Worm (Caenorhabditis elegans) whole organism, L2 larva: ENCODE results near the gene col-179.

Source experiments
- C34F6.9 ChIP-seq: fragments of 150-350 bp; optimal IDR thresholded peaks from 2 replicates; lab custom pipeline; 2014; ENCODE audit warnings: missing biosample characterization, missing genetic modification characterization
- F13H6.1 ChIP-seq: sonication (generic microtip); optimal IDR thresholded peaks from 2 replicates; lab custom pipeline; 2016; ENCODE audit warnings: missing genetic modification characterization, missing compliant biosample characterization
- R02D3.7 ChIP-seq: fragments of 150-350 bp; optimal IDR thresholded peaks from 2 replicates; lab custom pipeline; 2014; ENCODE audit warnings: missing biosample characterization, missing genetic modification characterization
- Y55F3AM.14 ChIP-seq: fragments of 200-800 bp; sonication (Bioruptor generic); optimal IDR thresholded peaks from 2 replicates; lab custom pipeline; 2018; ENCODE audit warnings: mild to moderate bottlenecking, missing genetic modification characterization, missing compliant biosample characterization
- ZK546.5 ChIP-seq: sonication (generic microtip); optimal IDR thresholded peaks from 2 replicates; lab custom pipeline; 2017; ENCODE audit warnings: missing biosample characterization, missing genetic modification characterization
- aly-2 ChIP-seq: fragments of 150-350 bp; optimal IDR thresholded peaks from 2 replicates; lab custom pipeline; 2014; ENCODE audit warnings: missing biosample characterization, missing genetic modification characterization
- ama-1 ChIP-seq: fragments of 150-350 bp; optimal IDR thresholded peaks from 2 replicates; lab custom pipeline; 2018; ENCODE audit warnings: inconsistent platforms
- blmp-1 ChIP-seq: sonication (generic microtip); optimal IDR thresholded peaks from 2 replicates; lab custom pipeline; 2017; ENCODE audit warnings: missing genetic modification characterization, mild to moderate bottlenecking, missing compliant biosample characterization, antibody characterized with exemption, moderate library complexity; ENCODE audit not compliant: insufficient read depth
- ceh-16 ChIP-seq: fragments of 150-350 bp; optimal IDR thresholded peaks from 2 replicates; lab custom pipeline; 2014; ENCODE audit warnings: missing biosample characterization, missing genetic modification characterization
- ceh-82 ChIP-seq: fragments of 150-350 bp; optimal IDR thresholded peaks from 2 replicates; lab custom pipeline; 2014; ENCODE audit warnings: missing biosample characterization, missing genetic modification characterization
- crh-2 ChIP-seq: sonication (generic microtip); optimal IDR thresholded peaks from 2 replicates; lab custom pipeline; 2017; ENCODE audit warnings: missing biosample characterization, missing genetic modification characterization
- dmd-4 ChIP-seq: sonication (generic microtip); optimal IDR thresholded peaks from 2 replicates; lab custom pipeline; 2017; ENCODE audit warnings: missing biosample characterization, missing genetic modification characterization
- egl-27 ChIP-seq: sonication (generic microtip); optimal IDR thresholded peaks from 3 replicates; lab custom pipeline; 2017; ENCODE audit warnings: missing biosample characterization, missing genetic modification reagents, missing genetic modification characterization
- elt-1 ChIP-seq: fragments of 150-350 bp; optimal IDR thresholded peaks from 2 replicates; lab custom pipeline; 2014; ENCODE audit warnings: missing biosample characterization, missing genetic modification characterization
- elt-3 ChIP-seq: sonication (generic microtip); optimal IDR thresholded peaks from 2 replicates; lab custom pipeline; 2017; ENCODE audit warnings: missing biosample characterization, missing genetic modification characterization
- fos-1 ChIP-seq: fragments of 150-350 bp; optimal IDR thresholded peaks from 2 replicates; lab custom pipeline; 2014; ENCODE audit warnings: missing biosample characterization, missing genetic modification characterization
- gmeb-1 ChIP-seq: fragments of 150-350 bp; optimal IDR thresholded peaks from 2 replicates; lab custom pipeline; 2014; ENCODE audit warnings: missing biosample characterization, missing genetic modification characterization
- lin-11 ChIP-seq: fragments of 150-350 bp; sonication (generic microtip); optimal IDR thresholded peaks from 2 replicates; lab custom pipeline; 2014; ENCODE audit warnings: missing biosample characterization, missing genetic modification characterization, inconsistent platforms, mixed read lengths
- lin-13 ChIP-seq: fragments of 150-350 bp; optimal IDR thresholded peaks from 2 replicates; lab custom pipeline; 2014; ENCODE audit warnings: missing biosample characterization, missing genetic modification reagents, missing genetic modification characterization
- lin-39 ChIP-seq: fragments of 150-350 bp; optimal IDR thresholded peaks from 2 replicates; lab custom pipeline; 2014; ENCODE audit warnings: missing biosample characterization, missing genetic modification reagents, missing genetic modification characterization
- lsy-2 ChIP-seq, 2 experiments: fragments of 150-350 bp in 1 of 2; sonication (generic microtip) in 1 of 2; optimal IDR thresholded peaks; 2 replicates each; lab custom pipeline; 2014 to 2017; ENCODE audit warnings: missing biosample characterization in 2 of 2, missing genetic modification characterization in 2 of 2
- mab-5 ChIP-seq: fragments of 150-350 bp; optimal IDR thresholded peaks from 2 replicates; lab custom pipeline; 2014; ENCODE audit warnings: missing biosample characterization, missing genetic modification characterization
- mbf-1 ChIP-seq: sonication (generic microtip); optimal IDR thresholded peaks from 2 replicates; lab custom pipeline; 2017; ENCODE audit warnings: missing biosample characterization, missing genetic modification characterization
- mdl-1 ChIP-seq, 2 experiments: fragments of 150-350 bp in 1 of 2; sonication (generic microtip) in 1 of 2; optimal IDR thresholded peaks; 2 replicates each; lab custom pipeline; 2017; ENCODE audit warnings: missing biosample characterization in 2 of 2, missing genetic modification characterization in 2 of 2
- nhr-10 ChIP-seq: sonication (generic microtip); optimal IDR thresholded peaks from 2 replicates; lab custom pipeline; 2017; ENCODE audit warnings: missing biosample characterization, missing genetic modification characterization
- nhr-12 ChIP-seq: fragments of 150-350 bp; optimal IDR thresholded peaks from 2 replicates; lab custom pipeline; 2014; ENCODE audit warnings: missing biosample characterization, missing genetic modification characterization
- nhr-129 ChIP-seq: fragments of 150-350 bp; optimal IDR thresholded peaks from 2 replicates; lab custom pipeline; 2014; ENCODE audit warnings: missing biosample characterization, missing genetic modification characterization
- nhr-21 ChIP-seq: fragments of 150-350 bp; optimal IDR thresholded peaks from 2 replicates; lab custom pipeline; 2014; ENCODE audit warnings: missing biosample characterization, missing genetic modification characterization
- nhr-23 ChIP-seq: fragments of 150-350 bp; optimal IDR thresholded peaks from 2 replicates; lab custom pipeline; 2014; ENCODE audit warnings: missing biosample characterization, missing genetic modification reagents, missing genetic modification characterization
- nhr-237 ChIP-seq: fragments of 150-350 bp; optimal IDR thresholded peaks from 2 replicates; lab custom pipeline; 2014; ENCODE audit warnings: missing biosample characterization, missing genetic modification characterization
- nhr-25 ChIP-seq: fragments of 150-350 bp; sonication (generic microtip); optimal IDR thresholded peaks from 3 replicates; lab custom pipeline; 2014; ENCODE audit warnings: missing biosample characterization, missing genetic modification characterization
- nhr-6 ChIP-seq: fragments of 150-350 bp; optimal IDR thresholded peaks from 2 replicates; lab custom pipeline; 2014; ENCODE audit warnings: missing biosample characterization, missing genetic modification characterization
- nhr-77 ChIP-seq: fragments of 150-350 bp; optimal IDR thresholded peaks from 2 replicates; lab custom pipeline; 2014; ENCODE audit warnings: missing biosample characterization, missing genetic modification characterization
- peb-1 ChIP-seq: fragments of 150-350 bp; optimal IDR thresholded peaks from 2 replicates; lab custom pipeline; 2014; ENCODE audit warnings: missing biosample characterization, missing genetic modification characterization
- sem-4 ChIP-seq: fragments of 150-350 bp; optimal IDR thresholded peaks from 2 replicates; lab custom pipeline; 2014; ENCODE audit warnings: missing biosample characterization, missing genetic modification reagents, missing genetic modification characterization
- skn-1 ChIP-seq: sonication (generic microtip); optimal IDR thresholded peaks from 2 replicates; lab custom pipeline; 2017; ENCODE audit warnings: missing biosample characterization, missing genetic modification characterization
- sma-3 ChIP-seq: sonication (generic microtip); optimal IDR thresholded peaks from 2 replicates; lab custom pipeline; 2016; ENCODE audit warnings: missing genetic modification reagents, missing genetic modification characterization, missing compliant biosample characterization
- sma-9 ChIP-seq, 2 experiments: fragments of 150-350 bp in 1 of 2; sonication (generic microtip) in 1 of 2; optimal IDR thresholded peaks; 2 replicates each; lab custom pipeline; 2014 to 2016; ENCODE audit warnings: missing genetic modification characterization in 2 of 2, mild to moderate bottlenecking in 1 of 2, missing biosample characterization in 1 of 2, missing compliant biosample characterization in 1 of 2, missing genetic modification reagents in 1 of 2, moderate library complexity in 1 of 2
- snpc-4 ChIP-seq: fragments of 150-350 bp; optimal IDR thresholded peaks from 2 replicates; lab custom pipeline; 2014; ENCODE audit warnings: missing biosample characterization, missing genetic modification characterization
- unc-39 ChIP-seq: fragments of 150-350 bp; optimal IDR thresholded peaks from 2 replicates; lab custom pipeline; 2014; ENCODE audit warnings: missing biosample characterization, missing genetic modification characterization
- unc-55 ChIP-seq: fragments of 150-350 bp; sonication (generic microtip); optimal IDR thresholded peaks from 3 replicates; lab custom pipeline; 2014; ENCODE audit warnings: missing biosample characterization, missing genetic modification reagents, missing genetic modification characterization
- unc-62 ChIP-seq: fragments of 150-350 bp; optimal IDR thresholded peaks from 2 replicates; lab custom pipeline; 2014; ENCODE audit warnings: missing biosample characterization, missing genetic modification reagents, missing genetic modification characterization
- zag-1 ChIP-seq: fragments of 150-350 bp; optimal IDR thresholded peaks from 2 replicates; lab custom pipeline; 2014; ENCODE audit warnings: missing biosample characterization, missing genetic modification characterization
- ztf-1 ChIP-seq: fragments of 200-800 bp; sonication (Bioruptor generic); conservative IDR thresholded peaks from 2 replicates; pipeline ENCODE4 v1.3.6; 2022; ENCODE audit warnings: missing genetic modification characterization, missing compliant biosample characterization
- ztf-11 ChIP-seq: sonication (generic microtip); optimal IDR thresholded peaks from 2 replicates; lab custom pipeline; 2017; ENCODE audit warnings: missing biosample characterization, missing genetic modification characterization
- ztf-4 ChIP-seq: fragments of 150-350 bp; optimal IDR thresholded peaks from 2 replicates; lab custom pipeline; 2014; ENCODE audit warnings: missing biosample characterization, missing genetic modification characterization

The col-179 gene

DNA sequence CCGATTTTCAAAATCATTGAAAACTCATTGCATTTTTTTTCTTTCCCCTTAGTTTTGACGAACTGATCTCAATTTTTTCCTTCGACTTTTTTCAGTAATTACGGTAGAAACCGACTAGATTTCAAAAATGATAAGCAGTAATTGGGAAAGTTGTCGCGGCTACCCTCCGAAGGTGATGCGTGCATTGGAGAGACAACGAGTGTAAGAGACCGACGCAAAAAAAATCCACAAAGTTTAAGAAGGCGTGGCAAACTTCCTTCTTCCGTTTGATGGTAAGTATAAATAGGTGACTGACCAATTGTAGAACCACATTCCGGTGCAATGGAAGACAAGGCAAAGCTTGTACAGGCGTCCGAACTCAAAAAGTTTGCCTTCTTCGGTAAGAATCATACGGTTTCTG is 2.1 kb upstream of the col-179 start, which contains the start of gene col-178:
Gene col-178 (plus strand): TSS at position 301 of the 400 bp plus-strand sequence.
- TF ChIP-seq skn-1 (tag; lab: Kevin White, UChicago) (no peak), ztf-4 (tag; lab: Kevin White, UChicago) (no peak), lin-11 (tag; lab: Kevin White, UChicago) (no peak), elt-3 (tag; lab: Kevin White, UChicago) (no peak), aly-2 (tag; lab: Kevin White, UChicago) (no peak), zag-1 (no peak), nhr-237 (no peak), Y55F3AM.14 (GFP tag; lab: Kevin White, UChicago) (no peak), nhr-12 (no peak), sma-9 (GFP tag; optimal IDR thresholded peaks at IDR 0.05; lab: Kevin White, UChicago) (no peak), sma-9 (tag; optimal IDR thresholded peaks at IDR 0.05; lab: Kevin White, UChicago) (no peak), elt-1 (tag; lab: Kevin White, UChicago) (no peak), ceh-16 (tag; lab: Kevin White, UChicago) (no peak), lin-13 (GFP tag; lab: Kevin White, UChicago) (no peak), sem-4 (tag; lab: Kevin White, UChicago) (no peak), ztf-11 (tag; lab: Kevin White, UChicago) (no peak), peb-1 (tag; lab: Kevin White, UChicago) (no peak), crh-2 (tag; lab: Kevin White, UChicago) (no peak), nhr-25 (tag; lab: Kevin White, UChicago) (no peak)

DNA sequence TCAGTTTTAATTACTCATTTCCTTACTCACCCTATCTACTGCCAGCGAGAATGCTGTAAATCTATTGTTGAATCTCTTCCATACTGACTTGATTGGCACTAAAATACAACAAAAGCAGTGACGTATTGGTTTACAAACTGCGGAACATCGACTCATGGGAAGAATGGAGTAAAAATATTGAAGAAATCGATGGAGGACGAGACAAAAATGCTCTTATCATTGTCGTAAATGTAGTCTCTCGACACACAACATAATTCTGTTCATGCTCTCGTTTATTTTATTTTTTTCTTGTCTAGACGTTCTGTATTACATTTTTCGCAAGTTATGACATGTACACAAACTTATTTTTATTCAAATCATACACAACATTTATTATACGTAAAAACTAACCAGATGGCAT is 2.5 kb downstream of the col-179 start, which contains the start of gene C34F6.11:
Gene C34F6.11 (minus strand): TSS at position 160 of the 400 bp plus-strand sequence.
- TF ChIP-seq F13H6.1 (no peak), fos-1 (tag; lab: Kevin White, UChicago) (peak; percentile 39), lin-13 (GFP tag; lab: Kevin White, UChicago) (no peak), crh-2 (tag; lab: Kevin White, UChicago) (peak; percentile 23)
- TF ChIP-seq, all 48 proteins: peak for 2

DNA sequence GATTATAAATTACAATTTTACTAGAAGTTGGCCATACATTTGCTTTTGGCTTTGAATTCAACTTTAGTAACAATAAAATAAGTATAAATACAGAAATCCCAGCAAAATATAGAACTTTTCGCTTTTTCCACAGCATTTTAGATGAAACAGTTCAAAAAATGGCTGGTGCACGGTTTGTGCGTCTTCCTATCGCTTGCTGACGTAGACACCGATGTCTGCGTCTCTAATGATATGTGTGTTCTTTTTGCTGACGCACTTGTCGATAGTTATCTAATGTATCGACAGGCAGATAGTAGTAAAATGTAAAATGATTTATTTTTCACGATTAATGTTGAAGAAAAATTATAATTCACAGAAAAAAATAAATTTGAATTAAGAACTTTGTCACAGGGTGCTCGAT is 5.7 kb downstream of the col-179 start, which contains the start of gene hst-2:
Gene hst-2 (minus strand): TSS at position 203 of the 400 bp plus-strand sequence.
- TF ChIP-seq lin-13 (GFP tag; lab: Kevin White, UChicago) (peak; percentile 88), nhr-77 (peak; percentile 75), ztf-4 (tag; lab: Kevin White, UChicago) (peak; percentile 76), sma-9 (GFP tag; optimal IDR thresholded peaks at IDR 0.05; lab: Kevin White, UChicago) (peak; percentile 97), sma-9 (tag; optimal IDR thresholded peaks at IDR 0.05; lab: Kevin White, UChicago) (no peak), ZK546.5 (tag; lab: Kevin White, UChicago) (no peak), dmd-4 (tag; lab: Kevin White, UChicago) (peak; percentile 50), nhr-21 (tag; lab: Kevin White, UChicago) (peak; percentile 92), nhr-10 (tag; lab: Kevin White, UChicago) (peak; percentile 60), lin-39 (tag; lab: Kevin White, UChicago) (peak; percentile 10), ceh-82 (tag; lab: Kevin White, UChicago) (no peak), mbf-1 (tag; lab: Kevin White, UChicago) (no peak), lin-11 (tag; lab: Kevin White, UChicago) (peak; percentile 46), sma-3 (GFP tag; lab: Kevin White, UChicago) (peak; percentile 92), aly-2 (tag; lab: Kevin White, UChicago) (no peak), Y55F3AM.14 (GFP tag; lab: Kevin White, UChicago) (no peak), unc-62 (GFP tag; lab: Kevin White, UChicago) (peak; percentile 3), F13H6.1 (peak; percentile 93), nhr-6 (peak; percentile 92), ztf-1 (GFP tag; lab: Robert Waterston, UW) (no peak), nhr-237 (peak; percentile 53), gmeb-1 (tag; lab: Kevin White, UChicago) (peak; percentile 89), elt-1 (tag; lab: Kevin White, UChicago) (no peak), snpc-4 (tag; lab: Kevin White, UChicago) (peak; percentile 37), C34F6.9 (tag; lab: Kevin White, UChicago) (no peak), unc-39 (tag; lab: Kevin White, UChicago) (no peak), nhr-129 (peak; percentile 90), ama-1 (lab: Kevin White, UChicago) (peak; percentile 15), blmp-1 (tag; lab: Kevin White, UChicago) (peak; percentile 61), R02D3.7 (tag; lab: Kevin White, UChicago) (peak; percentile 34), nhr-12 (peak; percentile 6), crh-2 (tag; lab: Kevin White, UChicago) (peak; percentile 94), unc-55 (GFP tag; lab: Kevin White, UChicago) (peak; percentile 94), mdl-1 (tag; optimal IDR thresholded peaks at IDR 0.05; lab: Kevin White, UChicago) (peak in 1 of 2 experiments; percentile 66), egl-27 (tag; lab: Kevin White, UChicago) (peak; percentile 86), skn-1 (tag; lab: Kevin White, UChicago) (no peak), mab-5 (peak; percentile 91), sem-4 (tag; lab: Kevin White, UChicago) (peak; percentile 80), fos-1 (tag; lab: Kevin White, UChicago) (peak; percentile 77), ztf-11 (tag; lab: Kevin White, UChicago) (no peak), nhr-25 (tag; lab: Kevin White, UChicago) (peak; percentile 95), lsy-2 (tag; optimal IDR thresholded peaks at IDR 0.05; lab: Kevin White, UChicago) (peak; percentile 79 to 94), zag-1 (peak; percentile 39), nhr-23 (tag; lab: Kevin White, UChicago) (no peak)
